Fruit fly (Drosophila melanogaster) Kc167 (cell line): Measurements from ENCODE around the gene Ae2.

Experiments
- Sin3A ChIP-seq: fragments of >200 bp; optimal IDR thresholded peaks from 2 replicates; lab custom pipeline; 2018; ENCODE audit warnings: missing external identifiers
- psq ChIP-seq: fragments of >200 bp; optimal IDR thresholded peaks from 2 replicates; lab custom pipeline; 2017; ENCODE audit warnings: missing external identifiers
- ttk ChIP-seq: sonication (Bioruptor generic); optimal IDR thresholded peaks from 2 replicates; lab custom pipeline; 2017; ENCODE audit warnings: missing external identifiers

dm6 chr3L:9726707-9727106 lies 36.6 kb upstream of the Ae2 start, which contains the start of gene Naa60:
- TF ChIP-seq ttk (lab: Kevin White, UChicago) (no peak), psq (lab: Kevin White, UChicago) (no peak), Sin3A (lab: Kevin White, UChicago) (no peak)
